Worm (Caenorhabditis elegans): ENCODE results near the gene F44E2.3.

F44E2.3 gene

ce11 chrIII:8873990-8874668, 45.0 kb upstream of the F44E2.3 start (continued):
- TF ChIP-seq ccch-3 (GFP tag; optimal IDR thresholded peaks at IDR 0.05) (no peak), nhr-90 (tag; optimal IDR thresholded peaks at IDR 0.05) (no peak), dox-1 (GFP tag; IDR thresholded peaks at IDR 0.05) (peak; percentile 61; the same call in 1 of the 2 replicates), hmg-1.2 (GFP tag; IDR thresholded peaks at IDR 0.05) (peak; percentile 91), madf-3 (GFP tag; IDR thresholded peaks at IDR 0.05) (no peak), lin-40 (tag; optimal IDR thresholded peaks at IDR 0.05) (peak; percentile 68), fkh-3 (tag; optimal IDR thresholded peaks at IDR 0.05) (no peak), snpc-1.1 (tag; optimal IDR thresholded peaks at IDR 0.05; ENCODE audit: insufficient read depth) (no peak), zim-3 (tag; optimal IDR thresholded peaks at IDR 0.05) (no peak), C17E4.6 (GFP tag; IDR thresholded peaks at IDR 0.05) (no peak), lin-54 (GFP tag; optimal IDR thresholded peaks at IDR 0.05) (peak; percentile 34), lir-1 (GFP tag; conservative IDR thresholded peaks at IDR 0.05) (peak; percentile 94)

DNA sequence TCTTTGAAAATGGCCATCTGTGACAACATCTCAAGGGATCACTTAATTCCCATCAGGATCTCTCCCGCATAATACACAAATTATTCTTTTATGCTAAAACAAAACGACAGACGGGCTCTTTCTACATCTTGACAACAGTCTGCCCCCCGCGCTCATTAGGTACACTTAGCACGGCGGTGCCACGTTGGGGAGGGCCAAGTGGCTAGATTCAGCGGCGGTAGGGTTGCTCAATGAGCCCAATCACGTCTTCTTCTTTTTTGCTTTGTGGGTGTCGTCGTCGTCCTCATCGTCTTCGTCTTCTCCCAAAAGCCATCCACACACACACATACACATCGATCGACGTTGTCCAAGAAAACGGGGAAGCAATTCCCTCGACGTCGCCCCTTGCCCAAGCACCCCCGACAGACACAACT, 43.9 kb upstream of the F44E2.3 start:
- TF ChIP-seq die-1 (tag; optimal IDR thresholded peaks at IDR 0.05) (no peak), F52B5.7 (tag; optimal IDR thresholded peaks at IDR 0.05) (peak; percentile 25), zfh-2 (GFP tag; conservative IDR thresholded peaks at IDR 0.05) (peak; percentile 79), snpc-4 (GFP tag; optimal IDR thresholded peaks at IDR 0.05) (no peak), snpc-4 (tag; optimal IDR thresholded peaks at IDR 0.05) (no peak), K12H6.12 (tag; optimal IDR thresholded peaks at IDR 0.05) (peak; percentile 1), dox-1 (GFP tag; IDR thresholded peaks at IDR 0.05) (peak; percentile 18; the same call in 1 of the 2 replicates)

DNA sequence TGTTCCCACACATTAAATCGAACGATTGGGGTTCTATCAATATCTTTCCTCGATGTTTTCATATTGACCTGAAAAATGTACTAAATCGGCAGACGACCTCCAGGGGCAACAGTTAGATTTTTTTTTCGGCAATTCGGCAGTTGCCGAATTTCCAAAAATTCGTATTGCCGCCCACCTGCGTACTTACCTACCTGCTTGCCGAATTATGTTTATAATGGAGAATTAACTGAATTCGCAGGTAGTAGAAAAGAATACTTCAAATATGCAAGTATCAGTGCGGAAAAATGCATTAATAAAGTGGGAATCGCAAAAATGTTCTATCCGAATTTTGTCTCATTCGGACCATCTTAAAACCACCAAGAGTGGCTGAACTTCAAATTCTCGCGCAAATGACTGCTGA, 40.6 kb upstream of the F44E2.3 start:
- TF ChIP-seq bed-1 (GFP tag; IDR thresholded peaks at IDR 0.05) (no peak), die-1 (tag; optimal IDR thresholded peaks at IDR 0.05) (no peak), mxl-1 (tag; optimal IDR thresholded peaks at IDR 0.05) (no peak), Y53F4B.3 (GFP tag; IDR thresholded peaks at IDR 0.05) (no peak), lin-54 (GFP tag; optimal IDR thresholded peaks at IDR 0.05) (no peak), ztf-6 (GFP tag; IDR thresholded peaks at IDR 0.05) (no peak), attf-3 (GFP tag; conservative IDR thresholded peaks at IDR 0.05) (no peak), nfya-1 (tag; optimal IDR thresholded peaks at IDR 0.05; ENCODE audit: borderline replicate concordance, insufficient read depth) (no peak), K12H6.12 (tag; optimal IDR thresholded peaks at IDR 0.05) (no peak), somi-1 (GFP tag; optimal IDR thresholded peaks at IDR 0.05) (no peak), lsl-1 (GFP tag; optimal IDR thresholded peaks at IDR 0.05) (no peak), ceh-58 (GFP tag; IDR thresholded peaks at IDR 0.05) (no peak), F57A8.1 (GFP tag; optimal IDR thresholded peaks at IDR 0.05) (no peak), nhr-120 (GFP tag; IDR thresholded peaks at IDR 0.05) (no peak), bed-2 (GFP tag; IDR thresholded peaks at IDR 0.05) (no peak), akir-1 (GFP tag; optimal IDR thresholded peaks at IDR 0.05) (no peak), cebp-1 (GFP tag; IDR thresholded peaks at IDR 0.05) (no peak), cebp-1 (tag; optimal IDR thresholded peaks at IDR 0.05) (no peak), gei-17 (GFP tag; optimal IDR thresholded peaks at IDR 0.05) (no peak), attf-6 (GFP tag; IDR thresholded peaks at IDR 0.05) (no peak), lin-35 (GFP tag; optimal IDR thresholded peaks at IDR 0.05) (no peak)
